Fruit fly (Drosophila melanogaster): ENCODE data around the gene Cad87A.

Gene Cad87A

DNA sequence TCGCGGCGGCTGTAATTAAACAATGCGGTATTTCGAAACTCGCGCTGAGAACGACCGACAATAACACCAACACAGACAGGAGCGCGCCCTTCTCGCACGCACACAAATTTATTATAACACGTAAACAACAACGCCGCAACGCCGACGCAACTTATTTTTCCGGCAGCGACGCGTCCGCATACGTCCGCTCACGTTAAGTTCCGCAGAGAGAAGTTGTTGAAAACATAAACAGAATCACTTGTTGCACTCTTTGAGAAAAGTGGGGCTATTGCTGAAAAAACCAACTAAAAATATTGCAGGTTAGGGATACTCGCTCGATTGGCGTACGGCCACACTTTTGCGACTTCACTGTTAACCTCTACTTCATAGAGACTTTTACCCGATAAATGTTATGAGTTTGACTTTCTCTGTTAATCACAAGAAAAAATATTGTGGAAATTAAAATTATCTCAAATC lies at the start of gene Cad87A (continued):
- no peak for TF ChIP-seq CG32532 (GFP tag; IDR thresholded peaks at IDR 0.05)
- no peak for TF ChIP-seq Hmx (GFP tag; optimal IDR thresholded peaks at IDR 0.05)
- no peak for TF ChIP-seq jigr1 (GFP tag; IDR thresholded peaks at IDR 0.05)
- TF ChIP-seq en (GFP tag; optimal IDR thresholded peaks at IDR 0.05), result no peak
- peak; percentile 52 for TF ChIP-seq CG13894 (tag; optimal IDR thresholded peaks at IDR 0.05)
- no peak for TF ChIP-seq eyg (GFP tag; optimal IDR thresholded peaks at IDR 0.05)
- TF ChIP-seq ftz-f1 (GFP tag; optimal IDR thresholded peaks at IDR 0.05), result peak; percentile 60
- TF ChIP-seq zfh2 (GFP tag; optimal IDR thresholded peaks at IDR 0.05), result no peak
- peak; percentile 35 for TF ChIP-seq nau (GFP tag; optimal IDR thresholded peaks at IDR 0.05)
- TF ChIP-seq kah (GFP tag; optimal IDR thresholded peaks at IDR 0.05), result peak; percentile 97
- TF ChIP-seq CHES-1-like (GFP tag; optimal IDR thresholded peaks at IDR 0.05), result peak; percentile 54
- TF ChIP-seq unpg (GFP tag; optimal IDR thresholded peaks at IDR 0.05), result peak; percentile 15
- TF ChIP-seq kni (GFP tag; optimal IDR thresholded peaks at IDR 0.05), result peak; percentile 80
- TF ChIP-seq Lhr (GFP tag; optimal IDR thresholded peaks at IDR 0.05), result peak; percentile 25
- peak; percentile 53 for TF ChIP-seq stwl (tag; optimal IDR thresholded peaks at IDR 0.05)
- TF ChIP-seq HLHmδ (GFP tag; optimal IDR thresholded peaks at IDR 0.05), result peak; percentile 82
- TF ChIP-seq CG10209 (GFP tag; optimal IDR thresholded peaks at IDR 0.05), result no peak
- peak; percentile 46 for TF ChIP-seq CG5180 (GFP tag; optimal IDR thresholded peaks at IDR 0.05)
- no peak for TF ChIP-seq gcm (GFP tag; optimal IDR thresholded peaks at IDR 0.05)
- TF ChIP-seq nerfin-2 (GFP tag; IDR thresholded peaks at IDR 0.05; ENCODE audit: partially characterized antibody), result no peak
- TF ChIP-seq cad (GFP tag; optimal IDR thresholded peaks at IDR 0.05), result no peak
- TF ChIP-seq mirr (GFP tag; optimal IDR thresholded peaks at IDR 0.05), result peak; percentile 67
- TF ChIP-seq vvl (GFP tag; IDR thresholded peaks at IDR 0.05), result no peak
- TF ChIP-seq Vsx1 (GFP tag; optimal IDR thresholded peaks at IDR 0.05), result peak; percentile 67
- TF ChIP-seq CG34376 (GFP tag; optimal IDR thresholded peaks at IDR 0.05), result peak; percentile 62
- TF ChIP-seq NC2β (GFP tag; optimal IDR thresholded peaks at IDR 0.05), result peak; percentile 39
- TF ChIP-seq CG10274 (GFP tag; optimal IDR thresholded peaks at IDR 0.05), result no peak
- TF ChIP-seq BEAF-32 (GFP tag; optimal IDR thresholded peaks at IDR 0.05), result peak; percentile 7
- TF ChIP-seq dpn (GFP tag; optimal IDR thresholded peaks at IDR 0.05), result peak in 1 of 2 experiments; percentile 5
- no peak for TF ChIP-seq chn (GFP tag; optimal IDR thresholded peaks at IDR 0.05)
- peak in 1 of 2 experiments; percentile 69 for TF ChIP-seq Eip74EF (GFP tag; optimal IDR thresholded peaks at IDR 0.05)
- no peak for TF ChIP-seq Adf1 (GFP tag; IDR thresholded peaks at IDR 0.05)
- TF ChIP-seq CG12769 (tag; optimal IDR thresholded peaks at IDR 0.05), result peak; percentile 52
- peak; percentile 12 for TF ChIP-seq CG17912 (GFP tag; optimal IDR thresholded peaks at IDR 0.05)
- TF ChIP-seq Oaz (GFP tag; IDR thresholded peaks at IDR 0.05), result no peak
- TF ChIP-seq h (optimal IDR thresholded peaks at IDR 0.05), result no peak
- no peak for TF ChIP-seq dimm (GFP tag; IDR thresholded peaks at IDR 0.05)
- TF ChIP-seq CG2712 (tag; optimal IDR thresholded peaks at IDR 0.05), result peak; percentile 28
- peak; percentile 41 to 62 for TF ChIP-seq Trl (optimal IDR thresholded peaks at IDR 0.05)
- peak; percentile 59 for TF ChIP-seq Trl (GFP tag; optimal IDR thresholded peaks at IDR 0.05)
- TF ChIP-seq Max (GFP tag; optimal IDR thresholded peaks at IDR 0.05), result peak; percentile 53
- peak; percentile 82 for TF ChIP-seq gro (GFP tag; optimal IDR thresholded peaks at IDR 0.05)
- TF ChIP-seq CG17186 (GFP tag; optimal IDR thresholded peaks at IDR 0.05), result no peak
- no peak for TF ChIP-seq phol (tag; optimal IDR thresholded peaks at IDR 0.05)
- TF ChIP-seq Side (GFP tag; optimal IDR thresholded peaks at IDR 0.05), result peak; percentile 47
- no peak for TF ChIP-seq Sox100B (GFP tag; optimal IDR thresholded peaks at IDR 0.05)
- TF ChIP-seq CG15479 (GFP tag; optimal IDR thresholded peaks at IDR 0.05), result peak; percentile 24
- TF ChIP-seq CG7928 (GFP tag; optimal IDR thresholded peaks at IDR 0.05), result no peak
- TF ChIP-seq CG6689 (GFP tag; IDR thresholded peaks at IDR 0.05), result no peak
- peak; percentile 69 for TF ChIP-seq CG10543 (GFP tag; optimal IDR thresholded peaks at IDR 0.05)
- TF ChIP-seq CG2202 (tag; optimal IDR thresholded peaks at IDR 0.05), result peak; percentile 23

All from whole organism, embryonic.